Worm (Caenorhabditis elegans) whole organism, L1 larva: ENCODE measurements around the gene btb-2.
A peak's percentile ranks its signal among the peaks of the same experiment; 100 is the strongest.

Experiments
- aly-2 ChIP-seq: fragments of 150-350 bp; optimal IDR thresholded peaks from 2 replicates; lab custom pipeline; 2014; ENCODE audit warnings: missing biosample characterization, missing genetic modification characterization
- ceh-82 ChIP-seq, 3 experiments: fragments of 150-350 bp in 1 of 3; sonication (generic microtip) in 2 of 3; optimal IDR thresholded peaks; 2 replicates each; lab custom pipeline; 2014 to 2017; ENCODE audit warnings: missing biosample characterization in 3 of 3, missing genetic modification characterization in 3 of 3
- egl-27 ChIP-seq, 2 experiments: fragments of 150-350 bp in 1 of 2; sonication (generic microtip); optimal IDR thresholded peaks; 3 replicates each; lab custom pipeline; 2017 to 2018; ENCODE audit warnings: missing biosample characterization in 2 of 2, missing genetic modification characterization in 2 of 2, missing genetic modification reagents in 2 of 2
- elt-3 ChIP-seq, 6 experiments: fragments of 150-350 bp in 1 of 6; sonication (generic microtip); optimal IDR thresholded peaks; 2 replicates each; lab custom pipeline; 2017 to 2018; ENCODE audit warnings: missing biosample characterization in 6 of 6, missing genetic modification characterization in 6 of 6, inconsistent platforms in 1 of 6
- fos-1 ChIP-seq: fragments of 150-350 bp; optimal IDR thresholded peaks from 2 replicates; lab custom pipeline; 2014; ENCODE audit warnings: missing biosample characterization, missing genetic modification characterization
- jun-1 ChIP-seq: fragments of 150-350 bp; optimal IDR thresholded peaks from 2 replicates; lab custom pipeline; 2014; ENCODE audit warnings: missing biosample characterization, missing genetic modification reagents, missing genetic modification characterization
- lin-14 ChIP-seq: fragments of 200-800 bp; sonication (Bioruptor generic); optimal IDR thresholded peaks from 2 replicates; lab custom pipeline; 2018; ENCODE audit warnings: mild to moderate bottlenecking, missing genetic modification characterization, moderate library complexity, missing compliant biosample characterization
- lsy-2 ChIP-seq, 2 experiments: fragments of 150-350 bp; optimal IDR thresholded peaks; 2 replicates each; lab custom pipeline; 2014; ENCODE audit warnings: missing biosample characterization in 2 of 2, missing genetic modification characterization in 2 of 2
- mef-2 ChIP-seq: fragments of 150-350 bp; optimal IDR thresholded peaks from 2 replicates; lab custom pipeline; 2014; ENCODE audit warnings: missing biosample characterization, missing genetic modification characterization
- nhr-77 ChIP-seq: fragments of 150-350 bp; optimal IDR thresholded peaks from 2 replicates; lab custom pipeline; 2014; ENCODE audit warnings: missing biosample characterization, missing genetic modification characterization
- nhr-90 ChIP-seq: sonication (generic microtip); optimal IDR thresholded peaks from 2 replicates; lab custom pipeline; 2016; ENCODE audit warnings: mild to moderate bottlenecking, missing genetic modification characterization, missing compliant biosample characterization; ENCODE audit not compliant: poor library complexity
- rnt-1 ChIP-seq: sonication (generic microtip); optimal IDR thresholded peaks from 2 replicates; lab custom pipeline; 2016; ENCODE audit warnings: mild to moderate bottlenecking, missing genetic modification characterization, moderate library complexity, missing compliant biosample characterization
- unc-86 ChIP-seq: sonication (generic microtip); optimal IDR thresholded peaks from 2 replicates; lab custom pipeline; 2016; ENCODE audit warnings: missing genetic modification characterization, missing compliant biosample characterization

- TF ChIP-seq unc-86 (tag; lab: Kevin White, UChicago) (peak; percentile 78), aly-2 (no peak), rnt-1 (tag; lab: Kevin White, UChicago) (peak; percentile 86), lin-14 (peak; percentile 91), nhr-90 (tag; lab: Kevin White, UChicago) (peak; percentile 47), ceh-82 (tag; optimal IDR thresholded peaks at IDR 0.05; lab: Kevin White, UChicago) (peak; percentile 51 to 77 (median 70)), jun-1 (tag; lab: Kevin White, UChicago) (peak; percentile 48), lsy-2 (tag; optimal IDR thresholded peaks at IDR 0.05; lab: Kevin White, UChicago) (peak; percentile 82 to 86), fos-1 (peak; percentile 35), nhr-77 (tag; lab: Kevin White, UChicago) (peak; percentile 72), elt-3 (tag; optimal IDR thresholded peaks at IDR 0.05; lab: Kevin White, UChicago) (peak in 2 of 6 experiments; percentile 17 to 45), mef-2 (no peak), egl-27 (tag; optimal IDR thresholded peaks at IDR 0.05; lab: Kevin White, UChicago) (no peak)
These were observed 46.1 kb upstream of the btb-2 start, which contains the start of gene C32D5.11 for ce11 chrII:6355396-6356346.
